Fruit fly (Drosophila melanogaster): ENCODE data around the gene CG34043.

Gene CG34043

DNA sequence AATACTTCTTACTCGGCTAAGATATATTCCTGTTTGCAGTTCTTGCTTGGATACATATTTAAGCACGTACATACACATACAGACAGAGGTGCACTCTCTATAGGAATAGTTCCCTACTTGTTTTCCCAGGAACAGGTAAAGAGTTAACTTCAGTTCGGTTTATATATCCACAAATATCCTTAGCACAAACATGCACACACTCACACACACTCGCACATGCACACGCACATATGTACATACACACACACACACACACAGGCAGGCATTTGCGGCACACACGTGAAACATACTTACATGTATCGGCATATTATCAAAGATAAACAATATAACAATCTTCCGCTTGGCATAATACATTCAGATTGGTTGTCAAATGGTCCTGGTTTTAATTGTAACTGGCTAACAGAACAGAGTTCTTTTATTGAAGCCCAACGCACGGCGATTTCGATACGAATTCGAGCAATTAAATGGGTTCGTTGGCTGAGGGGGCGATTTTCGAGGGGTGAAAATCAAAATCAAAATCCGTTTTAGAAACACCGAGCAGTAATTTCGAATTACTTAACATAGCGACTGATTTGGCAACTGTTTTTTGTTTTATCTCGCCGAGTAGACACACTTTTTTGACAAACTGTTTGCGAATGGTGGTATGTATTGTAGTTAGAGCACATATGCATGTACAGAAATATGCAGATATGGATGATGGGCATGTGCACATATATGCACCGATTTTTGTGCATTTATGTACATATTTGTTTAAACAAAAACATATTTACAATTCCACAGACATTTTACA lies 20.5 kb downstream of the CG34043 start:
- TF ChIP-seq Sp1 (GFP tag; optimal IDR thresholded peaks at IDR 0.05) (no peak), Dfd (GFP tag; optimal IDR thresholded peaks at IDR 0.05) (peak; percentile 93), N (GFP tag; optimal IDR thresholded peaks at IDR 0.05) (peak; percentile 52), ey (GFP tag; optimal IDR thresholded peaks at IDR 0.05) (peak; percentile 9)

DNA sequence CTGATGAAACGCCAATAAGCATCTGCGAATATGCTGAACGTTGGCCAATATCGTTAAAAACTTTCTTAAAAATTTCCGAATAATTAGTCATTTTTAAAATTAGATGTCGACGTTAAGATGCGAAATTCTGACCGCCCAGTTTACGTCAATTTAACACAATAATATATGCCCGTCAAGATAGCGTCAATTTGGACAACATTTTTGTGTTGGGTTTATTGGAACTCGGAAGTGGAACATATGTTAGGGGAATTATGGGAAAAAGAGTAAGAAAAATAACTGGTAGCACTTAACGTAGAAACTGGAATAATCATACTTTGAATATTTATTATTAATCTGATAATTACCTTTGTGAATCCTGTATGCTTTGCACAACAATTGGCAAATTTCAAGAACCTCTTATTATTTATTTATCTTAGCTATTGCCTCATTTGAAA lies 24.9 kb downstream of the CG34043 start, which contains the start of gene CG5676:
TSS of gene CG5676 (minus strand) at position 167 of the 434 bp plus-strand sequence.
- no peak for TF ChIP-seq Mio (GFP tag; optimal IDR thresholded peaks at IDR 0.05)
- TF ChIP-seq ey (GFP tag; optimal IDR thresholded peaks at IDR 0.05): no peak
- TF ChIP-seq h (GFP tag; optimal IDR thresholded peaks at IDR 0.05): no peak
- TF ChIP-seq Rel (GFP tag; optimal IDR thresholded peaks at IDR 0.05): no peak
- TF ChIP-seq Rel (tag; optimal IDR thresholded peaks at IDR 0.05): no peak
- TF ChIP-seq woc (GFP tag; optimal IDR thresholded peaks at IDR 0.05): peak; percentile 41
- TF ChIP-seq sage (GFP tag; optimal IDR thresholded peaks at IDR 0.05): peak; percentile 40

DNA sequence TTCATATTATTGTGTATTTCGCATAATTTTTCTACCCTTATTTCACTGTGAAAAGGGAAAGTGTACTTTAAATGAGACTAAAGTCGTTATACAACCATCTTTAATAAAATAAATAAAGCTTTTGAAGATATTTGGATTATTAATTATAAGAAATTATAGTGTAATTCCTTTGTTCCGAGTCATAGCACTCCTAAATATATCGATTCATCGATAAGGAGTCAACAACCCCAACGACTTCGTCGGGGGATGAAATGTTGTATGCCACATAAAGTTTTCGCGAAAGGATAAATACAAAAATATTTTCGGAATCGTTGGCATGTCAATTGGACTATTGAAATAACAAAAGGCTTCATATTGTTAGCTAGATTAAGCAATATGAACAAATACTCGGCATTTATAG lies 29.1 kb downstream of the CG34043 start, which contains the start of gene Ror:
TSS of gene Ror (plus strand) at position 252 of the 400 bp plus-strand sequence.
- no peak for TF ChIP-seq pan (optimal IDR thresholded peaks at IDR 0.05)
- TF ChIP-seq ey (GFP tag; optimal IDR thresholded peaks at IDR 0.05): no peak
- TF ChIP-seq dmrt93B (GFP tag; optimal IDR thresholded peaks at IDR 0.05): no peak
- no peak for TF ChIP-seq Dfd (GFP tag; optimal IDR thresholded peaks at IDR 0.05)
- no peak for TF ChIP-seq N (GFP tag; optimal IDR thresholded peaks at IDR 0.05)
- no peak for TF ChIP-seq tai (GFP tag; optimal IDR thresholded peaks at IDR 0.05)
- no peak for TF ChIP-seq dsf (GFP tag; optimal IDR thresholded peaks at IDR 0.05; ENCODE audit: borderline replicate concordance)
- TF ChIP-seq foxo (GFP tag; optimal IDR thresholded peaks at IDR 0.05): no peak
- TF ChIP-seq brk (GFP tag; optimal IDR thresholded peaks at IDR 0.05): no peak
- no peak for TF ChIP-seq Dif (GFP tag; optimal IDR thresholded peaks at IDR 0.05; ENCODE audit: partially characterized antibody)
- TF ChIP-seq jim (GFP tag; optimal IDR thresholded peaks at IDR 0.05): no peak
- no peak for TF ChIP-seq sv (GFP tag; optimal IDR thresholded peaks at IDR 0.05)
- no peak for TF ChIP-seq CG32264 (GFP tag; optimal IDR thresholded peaks at IDR 0.05)

DNA sequence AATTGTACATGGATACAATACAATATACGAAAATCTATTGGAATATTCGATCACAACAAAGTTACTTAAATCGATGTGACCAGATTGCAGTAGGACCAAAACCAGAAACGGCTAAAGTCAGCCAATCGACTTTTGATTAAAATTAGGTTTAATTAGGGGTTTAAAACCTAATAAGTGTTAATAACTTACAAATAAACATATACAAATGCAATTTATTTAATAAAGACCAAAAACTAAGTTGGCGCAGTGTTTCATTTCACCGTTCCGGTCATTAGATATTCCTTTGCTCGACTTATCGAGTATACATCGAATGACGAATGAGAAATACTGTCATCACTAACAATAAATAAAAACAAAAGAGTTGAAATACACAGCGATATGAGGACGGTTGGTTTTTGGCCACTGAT lies 30.2 kb downstream of the CG34043 start, which contains the start of the genes bsk and CG31717:
TSS of gene bsk (minus strand) at position 61 of the 407 bp plus-strand sequence.
TSS of gene CG31717 (plus strand) at position 297 of the 407 bp plus-strand sequence.
- TF ChIP-seq Hr83 (GFP tag; optimal IDR thresholded peaks at IDR 0.05; ENCODE audit: poor library complexity, severe bottlenecking): no peak
- TF ChIP-seq lola (GFP tag; optimal IDR thresholded peaks at IDR 0.05): no peak
- no peak for TF ChIP-seq psq (GFP tag; optimal IDR thresholded peaks at IDR 0.05)
- no peak for TF ChIP-seq GATAd (GFP tag; optimal IDR thresholded peaks at IDR 0.05)
- TF ChIP-seq Dif (GFP tag; optimal IDR thresholded peaks at IDR 0.05; ENCODE audit: partially characterized antibody): no peak
- no peak for TF ChIP-seq br (GFP tag; optimal IDR thresholded peaks at IDR 0.05)
- TF ChIP-seq ey (GFP tag; optimal IDR thresholded peaks at IDR 0.05): no peak
- TF ChIP-seq dsf (GFP tag; optimal IDR thresholded peaks at IDR 0.05; ENCODE audit: borderline replicate concordance): no peak
- no peak for TF ChIP-seq Sp1 (GFP tag; optimal IDR thresholded peaks at IDR 0.05)
- no peak for TF ChIP-seq HLH106 (tag; optimal IDR thresholded peaks at IDR 0.05)
- no peak for TF ChIP-seq Dfd (GFP tag; optimal IDR thresholded peaks at IDR 0.05)
- no peak for TF ChIP-seq sage (GFP tag; optimal IDR thresholded peaks at IDR 0.05)
- peak; percentile 71 for TF ChIP-seq jim (GFP tag; optimal IDR thresholded peaks at IDR 0.05)
- TF ChIP-seq Myc (optimal IDR thresholded peaks at IDR 0.05): no peak
- no peak for TF ChIP-seq Vsx2 (GFP tag; optimal IDR thresholded peaks at IDR 0.05; ENCODE audit: partially characterized antibody)
- peak; percentile 32 for TF ChIP-seq Jra (GFP tag; optimal IDR thresholded peaks at IDR 0.05)
- no peak for TF ChIP-seq Abd-B (GFP tag; optimal IDR thresholded peaks at IDR 0.05)
- TF ChIP-seq dl (GFP tag; optimal IDR thresholded peaks at IDR 0.05; ENCODE audit: insufficient read depth in 1 of 2, partially characterized antibody in 2 of 2): no peak
- TF ChIP-seq Mio (GFP tag; optimal IDR thresholded peaks at IDR 0.05): no peak
- TF ChIP-seq tai (GFP tag; optimal IDR thresholded peaks at IDR 0.05): peak; percentile 60
- no peak for TF ChIP-seq woc (GFP tag; optimal IDR thresholded peaks at IDR 0.05)
- TF ChIP-seq pan (optimal IDR thresholded peaks at IDR 0.05): no peak
- TF ChIP-seq Hnf4 (GFP tag; optimal IDR thresholded peaks at IDR 0.05): no peak
- TF ChIP-seq OdsH (GFP tag; optimal IDR thresholded peaks at IDR 0.05): no peak
- no peak for TF ChIP-seq CrebA (GFP tag; optimal IDR thresholded peaks at IDR 0.05; ENCODE audit: borderline replicate concordance)
- TF ChIP-seq N (GFP tag; optimal IDR thresholded peaks at IDR 0.05): no peak
